Worm (Caenorhabditis elegans) whole organism, early embryonic: ENCODE measurements around the gene C05E11.2.

Experiments
- B0310.2 ChIP-seq: sonication (generic microtip); optimal IDR thresholded peaks from 2 replicates; lab custom pipeline; 2016; ENCODE audit warnings: mild to moderate bottlenecking, missing genetic modification characterization, missing compliant biosample characterization
- F13C5.2 ChIP-seq: sonication (generic microtip); optimal IDR thresholded peaks from 2 replicates; lab custom pipeline; 2017; ENCODE audit warnings: mild to moderate bottlenecking, missing genetic modification characterization, inconsistent platforms, missing compliant biosample characterization
- aly-1 ChIP-seq: sonication (generic microtip); optimal IDR thresholded peaks from 2 replicates; lab custom pipeline; 2016; ENCODE audit warnings: missing genetic modification characterization, missing compliant biosample characterization
- ama-1 ChIP-seq: fragments of 150-350 bp; optimal IDR thresholded peaks from 2 replicates; lab custom pipeline; 2014
- ceh-13 ChIP-seq: fragments of 200-800 bp; sonication (Bioruptor generic); optimal IDR thresholded peaks from 2 replicates; lab custom pipeline; 2018; ENCODE audit warnings: mild to moderate bottlenecking, missing genetic modification characterization, missing compliant biosample characterization
- ceh-36 ChIP-seq: sonication (generic microtip); optimal IDR thresholded peaks from 2 replicates; lab custom pipeline; 2016; ENCODE audit warnings: missing genetic modification characterization, inconsistent platforms, missing compliant biosample characterization
- ets-7 ChIP-seq: sonication (generic microtip); optimal IDR thresholded peaks from 2 replicates; lab custom pipeline; 2016; ENCODE audit warnings: missing genotype, missing genetic modification characterization, missing compliant biosample characterization
- flt-1 ChIP-seq: fragments of 200-800 bp; sonication (Bioruptor generic); IDR thresholded peaks from 2 replicates; pipeline ENCODE4 v1.3.6; 2022; ENCODE audit warnings: missing genetic modification characterization, missing compliant biosample characterization
- hmbx-1 ChIP-seq: sonication (generic microtip); optimal IDR thresholded peaks from 2 replicates; lab custom pipeline; 2016; ENCODE audit warnings: mild to moderate bottlenecking, missing genetic modification characterization, missing compliant biosample characterization
- hmg-4 ChIP-seq: fragments of 200-800 bp; sonication (Bioruptor generic); optimal IDR thresholded peaks from 2 replicates; lab custom pipeline; 2018; ENCODE audit warnings: mild to moderate bottlenecking, missing genetic modification characterization, missing compliant biosample characterization
- hnd-1 ChIP-seq: sonication (generic microtip); optimal IDR thresholded peaks from 2 replicates; lab custom pipeline; 2016; ENCODE audit warnings: missing genetic modification characterization, missing compliant biosample characterization
- pes-1 ChIP-seq: fragments of 200-800 bp; sonication (Bioruptor generic); IDR thresholded peaks from 2 replicates; pipeline ENCODE4 v1.3.6; 2022; ENCODE audit warnings: missing genetic modification reagents, missing genetic modification characterization, missing compliant biosample characterization
- scrt-1 ChIP-seq: fragments of 200-800 bp; sonication (Bioruptor generic); IDR thresholded peaks from 2 replicates; pipeline ENCODE4 v1.3.6; 2022; ENCODE audit warnings: missing genetic modification characterization, missing compliant biosample characterization
- sea-1 ChIP-seq: fragments of 200-800 bp; sonication (Bioruptor generic); conservative IDR thresholded peaks from 2 replicates; pipeline ENCODE4 v1.3.6; 2022; ENCODE audit warnings: missing genetic modification characterization, missing compliant biosample characterization
- tbx-11 ChIP-seq: fragments of 200-800 bp; sonication (Bioruptor generic); IDR thresholded peaks from 2 replicates; pipeline ENCODE4 v1.3.6; 2022; ENCODE audit warnings: missing genetic modification characterization, missing compliant biosample characterization
- tbx-37 ChIP-seq: fragments of 200-800 bp; sonication (Bioruptor generic); conservative IDR thresholded peaks from 2 replicates; pipeline ENCODE4 v1.3.6; 2022; ENCODE audit warnings: missing genetic modification reagents, missing genetic modification characterization, missing compliant biosample characterization
- tra-4 ChIP-seq: sonication (generic microtip); optimal IDR thresholded peaks from 2 replicates; lab custom pipeline; 2017; ENCODE audit warnings: missing genetic modification characterization, missing compliant biosample characterization

Gene C05E11.2

DNA sequence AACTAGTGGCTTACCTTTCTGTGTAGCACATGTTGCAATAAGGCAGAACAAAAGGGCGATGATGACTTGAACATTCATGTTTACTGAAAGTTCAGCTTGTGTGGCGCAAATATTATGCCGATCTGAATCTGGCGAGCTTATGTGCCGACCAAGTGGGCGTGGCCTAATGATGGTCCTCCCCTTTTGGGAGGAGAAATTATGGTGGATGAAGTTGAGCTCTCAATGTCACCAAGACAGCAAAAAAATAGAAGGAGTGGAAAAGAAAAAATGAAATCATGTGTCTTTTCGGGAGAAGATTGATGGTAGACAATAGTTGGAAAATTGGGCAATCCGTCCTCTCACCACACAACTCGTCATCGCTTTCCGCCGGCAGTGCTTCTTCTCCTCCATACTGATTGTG lies 5.5 kb downstream of the C05E11.2 start, which contains the start of gene flp-12:
Gene flp-12 (minus strand): TSS at position 101 of the 400 bp plus-strand sequence.
- TF ChIP-seq ama-1 (lab: Kevin White, UChicago) (no peak), ceh-36 (no peak), pes-1 (GFP tag; lab: Robert Waterston, UW) (no peak), hmbx-1 (tag; lab: Kevin White, UChicago) (no peak), tbx-11 (no peak), ceh-13 (GFP tag; lab: Kevin White, UChicago) (no peak), scrt-1 (GFP tag; lab: Robert Waterston, UW) (no peak), ets-7 (tag; lab: Kevin White, UChicago) (no peak), B0310.2 (tag; lab: Kevin White, UChicago) (no peak), tra-4 (tag; lab: Kevin White, UChicago) (no peak), tbx-37 (GFP tag; lab: Robert Waterston, UW) (no peak), hnd-1 (no peak), flt-1 (GFP tag; lab: Robert Waterston, UW) (no peak), F13C5.2 (no peak), hmg-4 (no peak), sea-1 (GFP tag; lab: Robert Waterston, UW) (no peak), aly-1 (no peak)

DNA sequence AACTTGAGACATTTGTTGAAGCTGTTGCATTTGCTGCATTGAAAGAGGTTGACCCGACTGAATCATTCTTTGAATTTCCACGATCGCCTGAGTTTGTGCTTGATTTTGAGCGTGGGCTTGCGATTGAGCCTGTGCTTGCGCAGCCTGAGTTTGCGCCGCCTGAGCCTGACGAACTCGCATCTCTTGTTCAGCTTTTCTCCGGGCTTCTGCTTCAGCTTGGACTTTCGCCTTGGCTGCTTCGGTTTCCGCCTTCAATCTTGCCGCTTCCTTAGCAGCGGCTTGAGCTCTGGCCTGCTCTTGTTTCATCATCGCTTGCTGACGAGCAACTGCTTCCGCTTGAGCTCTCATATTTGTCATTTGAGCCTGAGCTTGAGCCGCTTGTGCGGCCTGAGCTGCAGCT lies 10.7 kb downstream of the C05E11.2 start:
- TF ChIP-seq pes-1 (GFP tag; lab: Robert Waterston, UW): no peak
- TF ChIP-seq aly-1: no peak
- TF ChIP-seq F13C5.2: no peak
- no peak for TF ChIP-seq flt-1 (GFP tag; lab: Robert Waterston, UW)
- no peak for TF ChIP-seq hmbx-1 (tag; lab: Kevin White, UChicago)
- TF ChIP-seq scrt-1 (GFP tag; lab: Robert Waterston, UW): no peak
- no peak for TF ChIP-seq ets-7 (tag; lab: Kevin White, UChicago)

DNA sequence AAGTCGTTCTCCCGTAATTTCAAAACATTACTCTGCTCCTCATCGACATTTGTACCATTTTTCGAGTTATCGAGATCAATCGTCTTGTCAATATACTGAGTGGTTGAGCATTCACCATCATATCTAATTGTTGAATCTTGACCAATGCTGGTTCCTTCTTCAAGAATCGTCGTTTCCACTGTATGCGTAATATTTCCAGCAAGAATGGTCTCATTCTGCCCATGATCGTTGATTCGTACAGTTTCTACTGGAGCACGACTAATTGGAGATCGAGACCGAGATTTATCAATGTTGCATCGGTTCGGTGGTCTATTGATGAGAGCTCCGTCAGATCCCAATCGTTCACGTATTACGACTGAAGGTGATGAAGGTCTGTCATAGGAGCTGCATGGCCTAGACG lies 12.8 kb downstream of the C05E11.2 start:
- TF ChIP-seq B0310.2 (tag; lab: Kevin White, UChicago): no peak
- no peak for TF ChIP-seq pes-1 (GFP tag; lab: Robert Waterston, UW)
- TF ChIP-seq ceh-36: no peak
- no peak for TF ChIP-seq hmbx-1 (tag; lab: Kevin White, UChicago)
- no peak for TF ChIP-seq F13C5.2
- no peak for TF ChIP-seq scrt-1 (GFP tag; lab: Robert Waterston, UW)
- TF ChIP-seq hnd-1: no peak
- TF ChIP-seq ama-1 (lab: Kevin White, UChicago): no peak
- TF ChIP-seq aly-1: no peak
- no peak for TF ChIP-seq flt-1 (GFP tag; lab: Robert Waterston, UW)
- TF ChIP-seq hmg-4: no peak
- no peak for TF ChIP-seq ets-7 (tag; lab: Kevin White, UChicago)
- TF ChIP-seq tbx-37 (GFP tag; lab: Robert Waterston, UW): no peak
- TF ChIP-seq sea-1 (GFP tag; lab: Robert Waterston, UW): no peak
- no peak for TF ChIP-seq tbx-11

DNA sequence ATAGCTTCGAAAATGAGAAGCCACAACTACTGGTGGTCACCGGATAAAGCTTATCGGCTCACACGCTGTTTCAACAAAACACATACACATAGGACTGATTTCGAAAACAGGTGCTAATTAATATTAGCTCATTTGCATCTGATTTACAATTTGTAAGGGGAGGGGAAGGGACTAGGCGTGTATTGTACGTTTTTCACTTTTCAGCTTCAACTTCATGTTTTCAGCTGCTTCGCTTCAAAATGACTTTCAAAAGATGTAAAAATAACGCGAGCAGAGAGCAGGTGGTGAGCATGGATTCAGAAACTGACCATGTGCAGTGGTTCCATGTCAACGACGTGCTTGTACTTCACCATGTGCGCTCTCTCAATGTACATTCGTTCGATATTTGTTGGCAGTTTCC lies 14.3 kb downstream of the C05E11.2 start:
- no peak for TF ChIP-seq hmg-4
- TF ChIP-seq B0310.2 (tag; lab: Kevin White, UChicago): no peak
- TF ChIP-seq flt-1 (GFP tag; lab: Robert Waterston, UW): no peak
- TF ChIP-seq tra-4 (tag; lab: Kevin White, UChicago): no peak
- no peak for TF ChIP-seq scrt-1 (GFP tag; lab: Robert Waterston, UW)
- no peak for TF ChIP-seq ets-7 (tag; lab: Kevin White, UChicago)
- no peak for TF ChIP-seq ceh-36
- TF ChIP-seq ceh-13 (GFP tag; lab: Kevin White, UChicago): no peak

DNA sequence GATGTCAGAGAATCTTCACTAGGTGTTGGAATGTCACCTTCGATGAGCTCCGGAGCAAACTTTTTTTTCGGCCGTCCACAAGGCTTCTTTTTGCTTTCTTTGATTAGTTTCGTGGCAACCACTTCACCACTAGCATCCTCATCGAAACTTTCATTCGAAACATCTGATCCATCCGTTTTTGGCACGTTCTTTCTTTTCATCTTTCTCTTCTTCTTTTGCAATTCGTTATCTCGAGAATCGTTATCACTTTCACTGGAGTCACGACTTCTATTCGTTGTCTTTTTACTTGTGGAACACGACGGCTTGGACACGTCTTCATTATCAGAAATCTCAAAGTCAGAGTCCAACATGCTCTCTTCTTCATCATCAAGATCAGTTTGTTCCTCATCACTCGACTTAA lies 17.5 kb downstream of the C05E11.2 start:
- no peak for TF ChIP-seq hmbx-1 (tag; lab: Kevin White, UChicago)
- no peak for TF ChIP-seq ama-1 (lab: Kevin White, UChicago)
- no peak for TF ChIP-seq B0310.2 (tag; lab: Kevin White, UChicago)
- no peak for TF ChIP-seq flt-1 (GFP tag; lab: Robert Waterston, UW)
- no peak for TF ChIP-seq ceh-36
- TF ChIP-seq sea-1 (GFP tag; lab: Robert Waterston, UW): no peak
- no peak for TF ChIP-seq hnd-1
- no peak for TF ChIP-seq scrt-1 (GFP tag; lab: Robert Waterston, UW)

DNA sequence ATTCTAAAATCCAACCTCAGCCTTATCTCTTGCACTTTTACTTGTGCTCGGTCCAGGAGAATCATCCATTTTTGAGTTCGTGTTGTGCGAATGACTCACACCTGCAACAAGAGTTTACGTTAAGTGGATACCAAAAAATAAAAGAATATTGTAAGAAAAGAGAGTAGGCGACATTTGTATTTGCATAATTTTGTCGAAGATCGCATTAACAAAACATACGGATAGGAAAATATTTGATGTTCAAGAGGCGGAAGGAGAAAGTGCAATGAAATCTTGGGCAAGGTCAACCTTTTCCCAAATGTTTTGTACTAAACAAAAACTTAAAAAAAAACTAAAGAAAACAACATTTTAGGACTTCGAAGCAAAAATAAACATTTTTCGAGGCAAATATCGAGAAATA lies 19.1 kb downstream of the C05E11.2 start, which contains the start of gene spat-3:
Gene spat-3 (minus strand): TSS at position 101 of the 400 bp plus-strand sequence.
- no peak for TF ChIP-seq ceh-36
- no peak for TF ChIP-seq tra-4 (tag; lab: Kevin White, UChicago)
- no peak for TF ChIP-seq hmbx-1 (tag; lab: Kevin White, UChicago)
- no peak for TF ChIP-seq scrt-1 (GFP tag; lab: Robert Waterston, UW)
- TF ChIP-seq ceh-13 (GFP tag; lab: Kevin White, UChicago): no peak
- TF ChIP-seq aly-1: no peak
- TF ChIP-seq F13C5.2: no peak
- no peak for TF ChIP-seq ets-7 (tag; lab: Kevin White, UChicago)
- no peak for TF ChIP-seq pes-1 (GFP tag; lab: Robert Waterston, UW)
- TF ChIP-seq tbx-11: no peak
- TF ChIP-seq hnd-1: no peak
- TF ChIP-seq hmg-4: no peak
- TF ChIP-seq ama-1 (lab: Kevin White, UChicago): no peak
- no peak for TF ChIP-seq B0310.2 (tag; lab: Kevin White, UChicago)
- no peak for TF ChIP-seq sea-1 (GFP tag; lab: Robert Waterston, UW)
- no peak for TF ChIP-seq flt-1 (GFP tag; lab: Robert Waterston, UW)
- no peak for TF ChIP-seq tbx-37 (GFP tag; lab: Robert Waterston, UW)

DNA sequence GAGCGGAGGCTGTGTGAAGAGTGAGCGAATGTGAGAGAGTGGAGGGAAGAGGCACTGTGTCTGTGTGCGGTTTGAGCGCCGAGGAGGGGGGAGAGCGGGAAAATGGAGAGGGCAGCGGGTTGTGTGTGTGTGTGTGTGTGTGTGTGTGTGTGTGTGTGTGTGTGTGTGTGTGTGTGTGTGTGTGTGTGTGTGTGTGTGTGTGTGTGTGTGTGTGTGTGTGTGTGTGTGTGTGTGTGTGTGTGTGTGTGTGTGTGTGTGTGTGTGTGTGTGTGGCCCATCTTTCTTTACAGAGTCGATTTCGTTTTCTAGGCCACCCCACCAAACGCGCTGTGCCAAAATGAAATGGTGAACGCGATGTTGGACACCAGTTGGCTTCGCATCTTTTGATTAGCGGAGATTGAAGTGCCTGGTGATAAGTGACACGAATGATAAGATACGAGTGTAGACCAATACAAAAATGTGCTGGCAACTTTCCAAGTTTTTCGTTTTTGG lies 19.7 kb downstream of the C05E11.2 start:
- TF ChIP-seq flt-1 (GFP tag; lab: Robert Waterston, UW): peak; percentile 51; the same call in 1 of the 2 replicates
- TF ChIP-seq hmg-4: peak; percentile 95
- peak; percentile 53 for TF ChIP-seq hmbx-1 (tag; lab: Kevin White, UChicago)
- TF ChIP-seq tbx-11: 0 out of 2 replicates have a peak, but pooled peaks have one; percentile 43
- TF ChIP-seq F13C5.2: peak; percentile 82
- peak; percentile 48 for TF ChIP-seq ceh-36
- peak; percentile 45 for TF ChIP-seq ceh-13 (GFP tag; lab: Kevin White, UChicago)
- peak; percentile 74 for TF ChIP-seq B0310.2 (tag; lab: Kevin White, UChicago)
- peak; percentile 24 for TF ChIP-seq tra-4 (tag; lab: Kevin White, UChicago)
- TF ChIP-seq tbx-37 (GFP tag; lab: Robert Waterston, UW): peak; percentile 49; the same call in 1 of the 2 replicates
